Fruit fly (Drosophila melanogaster): Measurements from ENCODE around the gene Oseg5.

dm6 chr2L:20793881-20794280 lies 41.8 kb downstream of the Oseg5 start:
- TF ChIP-seq CG8281 (tag; optimal IDR thresholded peaks at IDR 0.05) (no peak), Abd-B (GFP tag; optimal IDR thresholded peaks at IDR 0.05) (no peak), Sry-β (GFP tag; optimal IDR thresholded peaks at IDR 0.05) (no peak), Mes4 (GFP tag; optimal IDR thresholded peaks at IDR 0.05) (no peak), CG11504 (tag; optimal IDR thresholded peaks at IDR 0.05) (no peak), cato (GFP tag; optimal IDR thresholded peaks at IDR 0.05; ENCODE audit: borderline replicate concordance) (no peak), CG6813 (GFP tag; optimal IDR thresholded peaks at IDR 0.05) (no peak), CG10979 (tag; optimal IDR thresholded peaks at IDR 0.05) (no peak), Awh (GFP tag; IDR thresholded peaks at IDR 0.05) (peak; percentile 27; the same call in 1 of the 2 replicates), CG15269 (tag; optimal IDR thresholded peaks at IDR 0.05) (no peak)

Measured in whole organism, embryonic.